Worm (Caenorhabditis elegans) whole organism, L3 larva: ENCODE measurements around the gene rab-1.

ENCODE experiments used
- R02D3.7 ChIP-seq: fragments of 150-350 bp; optimal IDR thresholded peaks from 2 replicates; lab custom pipeline; 2014; ENCODE audit warnings: missing biosample characterization, missing genetic modification characterization
- ZK546.5 ChIP-seq: sonication (generic microtip); optimal IDR thresholded peaks from 2 replicates; lab custom pipeline; 2017; ENCODE audit warnings: missing biosample characterization, missing genetic modification characterization
- aly-2 ChIP-seq: fragments of 150-350 bp; optimal IDR thresholded peaks from 2 replicates; lab custom pipeline; 2014; ENCODE audit warnings: missing biosample characterization, missing genetic modification characterization
- ceh-16 ChIP-seq: sonication (generic microtip); optimal IDR thresholded peaks from 2 replicates; lab custom pipeline; 2017; ENCODE audit warnings: missing biosample characterization, missing genetic modification characterization
- ceh-28 ChIP-seq: fragments of 150-350 bp; optimal IDR thresholded peaks from 2 replicates; lab custom pipeline; 2014; ENCODE audit warnings: missing biosample characterization, missing genetic modification reagents, missing genetic modification characterization
- ceh-82 ChIP-seq: fragments of 150-350 bp; optimal IDR thresholded peaks from 2 replicates; lab custom pipeline; 2014; ENCODE audit warnings: missing biosample characterization, missing genetic modification characterization
- ceh-9 ChIP-seq: sonication (generic microtip); optimal IDR thresholded peaks from 2 replicates; lab custom pipeline; 2018; ENCODE audit warnings: missing biosample characterization, missing genetic modification characterization
- egl-5 ChIP-seq: fragments of 150-350 bp; optimal IDR thresholded peaks from 2 replicates; lab custom pipeline; 2017; ENCODE audit warnings: missing biosample characterization, missing genetic modification reagents, missing genetic modification characterization, inconsistent platforms
- elt-1 ChIP-seq: fragments of 150-350 bp; optimal IDR thresholded peaks from 2 replicates; lab custom pipeline; 2014; ENCODE audit warnings: missing biosample characterization, missing genetic modification characterization
- elt-2 ChIP-seq: sonication (generic microtip); optimal IDR thresholded peaks from 2 replicates; lab custom pipeline; 2016; ENCODE audit warnings: missing genetic modification reagents, mild to moderate bottlenecking, missing genetic modification characterization, missing compliant biosample characterization
- elt-3 ChIP-seq, 3 experiments: fragments of 150-350 bp in 1 of 3; sonication (generic microtip) in 2 of 3; optimal IDR thresholded peaks; 2 replicates in 2 of 3; 4 replicates in 1 of 3; lab custom pipeline; 2014 to 2017; ENCODE audit warnings: missing biosample characterization in 3 of 3, missing genetic modification characterization in 3 of 3
- eor-1 ChIP-seq, 2 experiments: fragments of 150-350 bp; optimal IDR thresholded peaks; 2 replicates each; lab custom pipeline; 2014 to 2018; ENCODE audit warnings: missing biosample characterization in 2 of 2, missing genetic modification characterization in 2 of 2
- fkh-10 ChIP-seq: sonication (generic microtip); optimal IDR thresholded peaks from 2 replicates; lab custom pipeline; 2017; ENCODE audit warnings: missing biosample characterization, missing genetic modification reagents, missing genetic modification characterization
- fos-1 ChIP-seq: fragments of 150-350 bp; optimal IDR thresholded peaks from 2 replicates; lab custom pipeline; 2014; ENCODE audit warnings: missing biosample characterization, missing genetic modification characterization
- hmg-11 ChIP-seq: sonication (generic microtip); optimal IDR thresholded peaks from 2 replicates; lab custom pipeline; 2016; ENCODE audit warnings: missing genetic modification characterization, missing compliant biosample characterization
- jun-1 ChIP-seq: fragments of 150-350 bp; optimal IDR thresholded peaks from 2 replicates; lab custom pipeline; 2014; ENCODE audit warnings: missing biosample characterization, missing genetic modification reagents, missing genetic modification characterization
- lin-15B ChIP-seq: fragments of 150-350 bp; optimal IDR thresholded peaks from 2 replicates; lab custom pipeline; 2014; ENCODE audit warnings: missing biosample characterization, missing genetic modification characterization
- lin-39 ChIP-seq: fragments of 150-350 bp; optimal IDR thresholded peaks from 2 replicates; lab custom pipeline; 2018; ENCODE audit warnings: missing biosample characterization, missing genetic modification reagents, missing genetic modification characterization
- mml-1 ChIP-seq: fragments of 150-350 bp; sonication (generic microtip); optimal IDR thresholded peaks from 3 replicates; lab custom pipeline; 2014; ENCODE audit warnings: missing biosample characterization, missing genetic modification characterization
- nfya-1 ChIP-seq: sonication (generic microtip); optimal IDR thresholded peaks from 2 replicates; lab custom pipeline; 2017; ENCODE audit warnings: missing genetic modification characterization, mild to moderate bottlenecking, missing compliant biosample characterization, antibody characterized with exemption, moderate library complexity; ENCODE audit not compliant: insufficient read depth
- nhr-12 ChIP-seq: fragments of 150-350 bp; optimal IDR thresholded peaks from 2 replicates; lab custom pipeline; 2014; ENCODE audit warnings: missing biosample characterization, missing genetic modification characterization
- nhr-23 ChIP-seq: fragments of 150-350 bp; optimal IDR thresholded peaks from 2 replicates; lab custom pipeline; 2014; ENCODE audit warnings: missing biosample characterization, missing genetic modification reagents, missing genetic modification characterization
- nhr-237 ChIP-seq: fragments of 150-350 bp; optimal IDR thresholded peaks from 2 replicates; lab custom pipeline; 2014; ENCODE audit warnings: missing biosample characterization, missing genetic modification characterization
- nhr-25 ChIP-seq: sonication (generic microtip); optimal IDR thresholded peaks from 2 replicates; lab custom pipeline; 2017; ENCODE audit warnings: missing biosample characterization, missing genetic modification characterization
- nhr-28 ChIP-seq: fragments of 150-350 bp; optimal IDR thresholded peaks from 2 replicates; lab custom pipeline; 2014; ENCODE audit warnings: missing biosample characterization, missing genetic modification characterization
- nhr-43 ChIP-seq: sonication (generic microtip); optimal IDR thresholded peaks from 2 replicates; lab custom pipeline; 2016; ENCODE audit warnings: mild to moderate bottlenecking, missing genetic modification characterization, missing compliant biosample characterization; ENCODE audit not compliant: poor library complexity, severe bottlenecking
- nhr-76 ChIP-seq: fragments of 150-350 bp; sonication (generic microtip); optimal IDR thresholded peaks from 5 replicates; lab custom pipeline; 2014; ENCODE audit warnings: missing biosample characterization, missing genetic modification characterization
- nhr-77 ChIP-seq: fragments of 150-350 bp; optimal IDR thresholded peaks from 2 replicates; lab custom pipeline; 2014; ENCODE audit warnings: missing biosample characterization, missing genetic modification characterization
- pha-4 ChIP-seq: fragments of 150-350 bp; optimal IDR thresholded peaks from 2 replicates; lab custom pipeline; 2014; ENCODE audit warnings: missing biosample characterization, missing genetic modification reagents, missing genetic modification characterization
- pqm-1 ChIP-seq: fragments of 150-350 bp; optimal IDR thresholded peaks from 2 replicates; lab custom pipeline; 2017; ENCODE audit warnings: missing biosample characterization, missing genetic modification characterization, inconsistent platforms
- sea-2 ChIP-seq: fragments of 150-350 bp; sonication (generic microtip); optimal IDR thresholded peaks from 4 replicates; lab custom pipeline; 2014; ENCODE audit warnings: missing biosample characterization, missing genetic modification reagents, missing genetic modification characterization
- snpc-4 ChIP-seq: fragments of 150-350 bp; optimal IDR thresholded peaks from 2 replicates; lab custom pipeline; 2014; ENCODE audit warnings: missing biosample characterization, missing genetic modification characterization
- unc-39 ChIP-seq: sonication (generic microtip); optimal IDR thresholded peaks from 4 replicates; lab custom pipeline; 2017; ENCODE audit warnings: missing biosample characterization, missing genetic modification characterization
- unc-62 ChIP-seq: fragments of 150-350 bp; sonication (generic microtip); optimal IDR thresholded peaks from 4 replicates; lab custom pipeline; 2014; ENCODE audit warnings: missing biosample characterization, missing genetic modification reagents, missing genetic modification characterization
- zag-1 ChIP-seq: fragments of 150-350 bp; optimal IDR thresholded peaks from 2 replicates; lab custom pipeline; 2014; ENCODE audit warnings: missing biosample characterization, missing genetic modification characterization
- ztf-11 ChIP-seq: fragments of 150-350 bp; optimal IDR thresholded peaks from 2 replicates; lab custom pipeline; 2014; ENCODE audit warnings: missing biosample characterization, missing genetic modification characterization
- ztf-4 ChIP-seq: fragments of 150-350 bp; optimal IDR thresholded peaks from 2 replicates; lab custom pipeline; 2014; ENCODE audit warnings: missing biosample characterization, missing genetic modification characterization

rab-1 gene

ce11 chrV:1263939-1264823, at the start of gene rab-1, which contains the start of gene C39F7.5:
Gene rab-1 (minus strand): TSS chrV:1263989.
Gene C39F7.5 (plus strand): TSS chrV:1264773.
- TF ChIP-seq nhr-23 = peak; percentile 24
- no peak for TF ChIP-seq nhr-12 (tag; lab: Kevin White, UChicago)
- TF ChIP-seq jun-1 (tag; lab: Kevin White, UChicago) = no peak
- no peak for TF ChIP-seq sea-2 (GFP tag; lab: Kevin White, UChicago)
- peak; percentile 27 for TF ChIP-seq egl-5 (tag; lab: Kevin White, UChicago)
- TF ChIP-seq nhr-237 (tag; lab: Kevin White, UChicago) = no peak
- TF ChIP-seq mml-1 = no peak
- no peak for TF ChIP-seq fos-1 (tag; lab: Kevin White, UChicago)
- no peak for TF ChIP-seq nhr-43
- TF ChIP-seq nhr-25 (tag; lab: Kevin White, UChicago) = no peak
- TF ChIP-seq nfya-1 = peak; percentile 67
- TF ChIP-seq ZK546.5 (tag; lab: Kevin White, UChicago) = no peak
- TF ChIP-seq pha-4 = peak; percentile 74
- TF ChIP-seq nhr-77 (tag; lab: Kevin White, UChicago) = no peak
- peak; percentile 60 for TF ChIP-seq snpc-4 (tag; lab: Kevin White, UChicago)
- peak; percentile 58 for TF ChIP-seq elt-2 (tag; lab: Kevin White, UChicago)
- peak; percentile 34 for TF ChIP-seq pqm-1
- peak; percentile 81 for TF ChIP-seq lin-15B (tag; lab: Kevin White, UChicago)
- TF ChIP-seq ceh-16 = no peak
- peak; percentile 8 for TF ChIP-seq ztf-4
- peak; percentile 77 for TF ChIP-seq lin-39 (tag; lab: Kevin White, UChicago)
- TF ChIP-seq hmg-11 = peak; percentile 21
- TF ChIP-seq, all 47 proteins: peak for 11

- TF ChIP-seq nhr-76 (tag; lab: Kevin White, UChicago) (no peak), nhr-23 (no peak), zag-1 (tag; lab: Kevin White, UChicago) (no peak), ztf-11 (tag; lab: Kevin White, UChicago) (no peak), unc-62 (GFP tag; lab: Kevin White, UChicago) (no peak), fos-1 (tag; lab: Kevin White, UChicago) (no peak), ceh-9 (tag; lab: Kevin White, UChicago) (no peak), sea-2 (GFP tag; lab: Kevin White, UChicago) (no peak), nhr-25 (tag; lab: Kevin White, UChicago) (no peak), elt-1 (tag; lab: Kevin White, UChicago) (no peak), lin-15B (tag; lab: Kevin White, UChicago) (no peak), unc-39 (tag; lab: Kevin White, UChicago) (no peak), fkh-10 (no peak)
Observed at ce11 chrV:1313274-1313673, 49.5 kb upstream of the rab-1 start.

- TF ChIP-seq ceh-28 = no peak
- no peak for TF ChIP-seq nhr-77 (tag; lab: Kevin White, UChicago)
- no peak for TF ChIP-seq R02D3.7
- no peak for TF ChIP-seq lin-15B (tag; lab: Kevin White, UChicago)
- TF ChIP-seq elt-2 (tag; lab: Kevin White, UChicago) = no peak
- TF ChIP-seq zag-1 (tag; lab: Kevin White, UChicago) = no peak
- TF ChIP-seq elt-1 (tag; lab: Kevin White, UChicago) = no peak
- TF ChIP-seq eor-1 (tag; optimal IDR thresholded peaks at IDR 0.05; lab: Kevin White, UChicago) = no peak
- no peak for TF ChIP-seq ceh-9 (tag; lab: Kevin White, UChicago)
- TF ChIP-seq nfya-1 = no peak
- TF ChIP-seq aly-2 (tag; lab: Kevin White, UChicago) = no peak
- no peak for TF ChIP-seq nhr-43
- no peak for TF ChIP-seq egl-5 (tag; lab: Kevin White, UChicago)
- TF ChIP-seq nhr-23 = no peak
- no peak for TF ChIP-seq ztf-4
- no peak for TF ChIP-seq fkh-10
Observed at ce11 chrV:1307730-1308129, 43.9 kb upstream of the rab-1 start.

ce11 chrV:1305846-1306245, 42.1 kb upstream of the rab-1 start:
- no peak for TF ChIP-seq jun-1 (tag; lab: Kevin White, UChicago)
- no peak for TF ChIP-seq lin-39 (tag; lab: Kevin White, UChicago)
- no peak for TF ChIP-seq ceh-82 (tag; lab: Kevin White, UChicago)
- no peak for TF ChIP-seq elt-2 (tag; lab: Kevin White, UChicago)
- no peak for TF ChIP-seq nfya-1
- TF ChIP-seq zag-1 (tag; lab: Kevin White, UChicago) = no peak
- TF ChIP-seq R02D3.7 = no peak
- no peak for TF ChIP-seq elt-3 (tag; optimal IDR thresholded peaks at IDR 0.05; lab: Kevin White, UChicago)
- no peak for TF ChIP-seq elt-1 (tag; lab: Kevin White, UChicago)
- TF ChIP-seq ZK546.5 (tag; lab: Kevin White, UChicago) = no peak
- TF ChIP-seq nhr-237 (tag; lab: Kevin White, UChicago) = no peak
- TF ChIP-seq nhr-28 (tag; lab: Kevin White, UChicago) = no peak
- TF ChIP-seq, all 47 proteins: peak for 0
